Fruit fly (Drosophila melanogaster) whole organism, embryonic: Measurements from ENCODE around the gene CG32551.

Experiments
- Aef1 ChIP-seq: fragments of 200-800 bp; sonication (Bioruptor generic); IDR thresholded peaks from 3 replicates; pipeline ENCODE4 v1.3.6; 2022; ENCODE audit warnings: missing biosample characterization, missing genetic modification characterization
- Bgb ChIP-seq: fragments of 200-800 bp; sonication (Bioruptor generic); IDR thresholded peaks from 2 replicates; pipeline ENCODE4 v1.3.6; 2022; ENCODE audit warnings: missing biosample characterization, missing genetic modification characterization; ENCODE audit not compliant: partially characterized antibody
- CG10462 ChIP-seq: fragments of 200-800 bp; sonication (Bioruptor generic); optimal IDR thresholded peaks from 2 replicates; lab custom pipeline; 2016; ENCODE audit warnings: missing biosample characterization, missing genetic modification characterization
- CG10959 ChIP-seq: fragments of 200-800 bp; sonication (Bioruptor generic); IDR thresholded peaks from 2 replicates; pipeline ENCODE4 v1.3.6; 2022; ENCODE audit warnings: missing biosample characterization, missing genetic modification characterization
- CG11093 ChIP-seq: fragments of 200-800 bp; sonication (Bioruptor generic); IDR thresholded peaks from 3 replicates; pipeline ENCODE4 v1.3.6; 2022; ENCODE audit warnings: missing biosample characterization, missing genetic modification characterization
- CG12071 ChIP-seq: fragments of 200-800 bp; sonication (Bioruptor generic); optimal IDR thresholded peaks from 3 replicates; lab custom pipeline; 2018; ENCODE audit warnings: missing biosample characterization, mild to moderate bottlenecking, missing genetic modification characterization
- CG13123 ChIP-seq: fragments of 200-800 bp; sonication (Bioruptor generic); optimal IDR thresholded peaks from 2 replicates; lab custom pipeline; 2016; ENCODE audit warnings: missing biosample characterization, missing genetic modification characterization
- CG17612 ChIP-seq: fragments of 200-800 bp; sonication (Bioruptor generic); IDR thresholded peaks from 2 replicates; pipeline ENCODE4 v1.3.6; 2022; ENCODE audit warnings: missing biosample characterization, missing genetic modification characterization
- CG2678 ChIP-seq: fragments of 200-800 bp; sonication (Bioruptor generic); optimal IDR thresholded peaks from 3 replicates; lab custom pipeline; 2019; ENCODE audit warnings: missing biosample characterization, mild to moderate bottlenecking, missing genetic modification characterization, moderate library complexity
- CG2875 ChIP-seq: fragments of 200-800 bp; sonication (Bioruptor generic); optimal IDR thresholded peaks from 2 replicates; lab custom pipeline; 2017; ENCODE audit warnings: missing biosample characterization, mild to moderate bottlenecking, missing genetic modification characterization, missing genetic modification reagents
- CG2889 ChIP-seq: fragments of 200-800 bp; sonication (Bioruptor generic); IDR thresholded peaks from 3 replicates; pipeline ENCODE4 v1.3.6; 2022; ENCODE audit warnings: missing biosample characterization, missing genetic modification characterization
- CG31388 ChIP-seq: fragments of 200-800 bp; sonication (Bioruptor generic); optimal IDR thresholded peaks from 2 replicates; lab custom pipeline; 2016; ENCODE audit warnings: missing biosample characterization, missing genetic modification characterization
- CG32532 ChIP-seq: fragments of 200-800 bp; sonication (Bioruptor generic); IDR thresholded peaks from 2 replicates; pipeline ENCODE4 v1.3.6; 2022; ENCODE audit warnings: missing biosample characterization, missing genetic modification characterization
- CG3847 ChIP-seq: fragments of 200-800 bp; sonication (Bioruptor generic); IDR thresholded peaks from 2 replicates; pipeline ENCODE4 v1.3.6; 2022; ENCODE audit warnings: missing biosample characterization, missing genetic modification characterization
- CG4854 ChIP-seq: fragments of 200-800 bp; sonication (Bioruptor generic); optimal IDR thresholded peaks from 2 replicates; lab custom pipeline; 2016; ENCODE audit warnings: missing biosample characterization, missing genetic modification characterization, inconsistent platforms
- CG6254 ChIP-seq: fragments of 200-800 bp; sonication (Bioruptor generic); optimal IDR thresholded peaks from 3 replicates; lab custom pipeline; 2017; ENCODE audit warnings: mild to moderate bottlenecking, missing biosample characterization, missing genetic modification reagents, missing genetic modification characterization
- CG9215 ChIP-seq: fragments of 200-800 bp; sonication (Bioruptor generic); IDR thresholded peaks from 2 replicates; pipeline ENCODE4 v1.3.6; 2022; ENCODE audit warnings: missing biosample characterization, missing genetic modification characterization
- Dek ChIP-seq: fragments of 200-800 bp; sonication (Bioruptor generic); optimal IDR thresholded peaks from 3 replicates; lab custom pipeline; 2019; ENCODE audit warnings: missing biosample characterization, mild to moderate bottlenecking, missing genetic modification characterization, moderate library complexity
- H15 ChIP-seq: fragments of 200-800 bp; sonication (Bioruptor generic); IDR thresholded peaks from 3 replicates; pipeline ENCODE4 v1.3.6; 2022; ENCODE audit warnings: missing biosample characterization, missing genetic modification characterization
- Max ChIP-seq: fragments of 200-800 bp; sonication (Bioruptor generic); optimal IDR thresholded peaks from 2 replicates; lab custom pipeline; 2016; ENCODE audit warnings: missing biosample characterization, mild to moderate bottlenecking, missing genetic modification characterization
- NK7.1 ChIP-seq: fragments of 200-800 bp; sonication (Bioruptor generic); optimal IDR thresholded peaks from 3 replicates; lab custom pipeline; 2016; ENCODE audit warnings: missing biosample characterization, missing genetic modification characterization
- Sry-β ChIP-seq: fragments of 200-800 bp; sonication (Bioruptor generic); optimal IDR thresholded peaks from 2 replicates; lab custom pipeline; 2018; ENCODE audit warnings: missing biosample characterization, mild to moderate bottlenecking, missing genetic modification characterization, moderate library complexity
- Usf ChIP-seq: fragments of 200-800 bp; sonication (Bioruptor generic); optimal IDR thresholded peaks from 2 replicates; lab custom pipeline; 2017; ENCODE audit warnings: missing genotype, missing biosample characterization, missing genetic modification characterization
- Vsx1 ChIP-seq: fragments of 200-800 bp; sonication (Bioruptor generic); optimal IDR thresholded peaks from 2 replicates; lab custom pipeline; 2017; ENCODE audit warnings: missing biosample characterization, mild to moderate bottlenecking, missing genetic modification characterization, missing genetic modification reagents
- al ChIP-seq: fragments of 200-800 bp; sonication (Bioruptor generic); IDR thresholded peaks from 2 replicates; pipeline ENCODE4 v1.3.6; 2022; ENCODE audit warnings: missing biosample characterization, missing genetic modification characterization
- btn ChIP-seq: fragments of 200-800 bp; sonication (Bioruptor generic); optimal IDR thresholded peaks from 2 replicates; lab custom pipeline; 2016; ENCODE audit warnings: missing biosample characterization, missing genetic modification characterization
- chm ChIP-seq: fragments of 200-800 bp; sonication (Bioruptor generic); IDR thresholded peaks from 2 replicates; pipeline ENCODE4 v1.3.6; 2022; ENCODE audit warnings: missing biosample characterization, missing genetic modification characterization
- dmrt11E ChIP-seq: fragments of 200-800 bp; sonication (Bioruptor generic); optimal IDR thresholded peaks from 3 replicates; lab custom pipeline; 2018; ENCODE audit warnings: missing biosample characterization, mild to moderate bottlenecking, missing genetic modification characterization, moderate library complexity
- ems ChIP-seq: fragments of 200-800 bp; sonication (Bioruptor generic); optimal IDR thresholded peaks from 3 replicates; lab custom pipeline; 2016; ENCODE audit warnings: missing biosample characterization, missing genetic modification characterization
- exex ChIP-seq: fragments of 200-800 bp; sonication (Bioruptor generic); optimal IDR thresholded peaks from 4 replicates; lab custom pipeline; 2018; ENCODE audit warnings: missing biosample characterization, mild to moderate bottlenecking, missing genetic modification characterization, moderate library complexity
- hbn ChIP-seq: fragments of 200-800 bp; sonication (Bioruptor generic); IDR thresholded peaks from 2 replicates; pipeline ENCODE4 v1.3.6; 2022; ENCODE audit warnings: missing biosample characterization, missing genetic modification characterization; ENCODE audit not compliant: partially characterized antibody
- her ChIP-seq: fragments of 200-800 bp; sonication (Bioruptor generic); optimal IDR thresholded peaks from 2 replicates; lab custom pipeline; 2016; ENCODE audit warnings: missing biosample characterization, missing genetic modification characterization
- jumu ChIP-seq: fragments of 200-800 bp; sonication (Bioruptor generic); optimal IDR thresholded peaks from 3 replicates; lab custom pipeline; 2016; ENCODE audit warnings: missing biosample characterization, missing genetic modification characterization
- kay ChIP-seq: fragments of 200-800 bp; sonication (Bioruptor generic); optimal IDR thresholded peaks from 2 replicates; lab custom pipeline; 2016; ENCODE audit warnings: missing biosample characterization, missing genetic modification characterization
- ken ChIP-seq: fragments of 200-800 bp; sonication (Bioruptor generic); IDR thresholded peaks from 3 replicates; pipeline ENCODE4 v1.3.6; 2022; ENCODE audit warnings: missing biosample characterization, missing genetic modification characterization
- lab ChIP-seq: fragments of 200-800 bp; sonication (Bioruptor generic); optimal IDR thresholded peaks from 3 replicates; lab custom pipeline; 2017; ENCODE audit warnings: missing biosample characterization, missing genetic modification characterization, mild to moderate bottlenecking, moderate library complexity, missing genetic modification reagents
- lola ChIP-seq, 3 experiments: fragments of >200 bp in 2 of 3; fragments of 200-800 bp in 1 of 3; sonication (Bioruptor generic) in 1 of 3; optimal IDR thresholded peaks; 2 replicates each; lab custom pipeline; 2017 to 2019; ENCODE audit warnings: missing biosample characterization in 3 of 3, missing genetic modification characterization in 3 of 3, mild to moderate bottlenecking in 1 of 3, moderate library complexity in 1 of 3
- mld ChIP-seq: fragments of 200-800 bp; sonication (Bioruptor generic); IDR thresholded peaks from 3 replicates; pipeline ENCODE4 v1.3.6; 2022; ENCODE audit warnings: missing biosample characterization, missing genetic modification characterization; ENCODE audit not compliant: partially characterized antibody
- nmo ChIP-seq: fragments of 200-800 bp; sonication (Bioruptor generic); optimal IDR thresholded peaks from 2 replicates; lab custom pipeline; 2018; ENCODE audit warnings: missing biosample characterization, mild to moderate bottlenecking, missing genetic modification characterization, moderate library complexity
- oc ChIP-seq: fragments of 200-800 bp; sonication (Bioruptor generic); optimal IDR thresholded peaks from 2 replicates; lab custom pipeline; 2018; ENCODE audit warnings: missing biosample characterization, mild to moderate bottlenecking, missing genetic modification characterization, moderate library complexity
- org-1 ChIP-seq: fragments of 200-800 bp; sonication (Bioruptor generic); optimal IDR thresholded peaks from 2 replicates; lab custom pipeline; 2017; ENCODE audit warnings: missing biosample characterization, missing genetic modification characterization
- pnt ChIP-seq: fragments of 200-800 bp; sonication (Bioruptor generic); optimal IDR thresholded peaks from 3 replicates; lab custom pipeline; 2016; ENCODE audit warnings: missing biosample characterization, missing genetic modification characterization
- prd ChIP-seq, 3 experiments: fragments of >200 bp in 2 of 3; fragments of 200-800 bp in 1 of 3; sonication (Bioruptor generic) in 1 of 3; optimal IDR thresholded peaks in 2 of 3; IDR thresholded peaks in 1 of 3; 2 replicates in 2 of 3; 3 replicates in 1 of 3; pipeline versions ENCODE4 v1.3.6 to Lab custom; 2017 to 2022; ENCODE audit warnings: missing biosample characterization in 1 of 3, missing genetic modification characterization in 1 of 3
- sc ChIP-seq, 3 experiments: fragments of >200 bp in 2 of 3; fragments of 200-800 bp in 1 of 3; sonication (Bioruptor generic) in 1 of 3; optimal IDR thresholded peaks; 2 replicates in 2 of 3; 3 replicates in 1 of 3; lab custom pipeline; 2017; ENCODE audit warnings: mild to moderate bottlenecking in 1 of 3, missing biosample characterization in 1 of 3, missing genetic modification characterization in 1 of 3, missing genetic modification reagents in 1 of 3
- slou ChIP-seq: fragments of 200-800 bp; sonication (Bioruptor generic); optimal IDR thresholded peaks from 3 replicates; lab custom pipeline; 2016; ENCODE audit warnings: missing biosample characterization, missing genetic modification characterization
- trem ChIP-seq: fragments of 200-800 bp; optimal IDR thresholded peaks from 3 replicates; lab custom pipeline; 2019; ENCODE audit warnings: missing biosample characterization, mild to moderate bottlenecking, missing genetic modification characterization, moderate library complexity
- vnd ChIP-seq: fragments of 200-800 bp; sonication (Bioruptor generic); IDR thresholded peaks from 3 replicates; pipeline ENCODE4 v1.3.6; 2022; ENCODE audit warnings: missing biosample characterization, missing genetic modification characterization; ENCODE audit not compliant: partially characterized antibody
- wdn ChIP-seq: fragments of 200-800 bp; sonication (Bioruptor generic); IDR thresholded peaks from 2 replicates; pipeline ENCODE4 v1.3.6; 2022; ENCODE audit warnings: missing biosample characterization, missing genetic modification characterization

The CG32551 gene

DNA sequence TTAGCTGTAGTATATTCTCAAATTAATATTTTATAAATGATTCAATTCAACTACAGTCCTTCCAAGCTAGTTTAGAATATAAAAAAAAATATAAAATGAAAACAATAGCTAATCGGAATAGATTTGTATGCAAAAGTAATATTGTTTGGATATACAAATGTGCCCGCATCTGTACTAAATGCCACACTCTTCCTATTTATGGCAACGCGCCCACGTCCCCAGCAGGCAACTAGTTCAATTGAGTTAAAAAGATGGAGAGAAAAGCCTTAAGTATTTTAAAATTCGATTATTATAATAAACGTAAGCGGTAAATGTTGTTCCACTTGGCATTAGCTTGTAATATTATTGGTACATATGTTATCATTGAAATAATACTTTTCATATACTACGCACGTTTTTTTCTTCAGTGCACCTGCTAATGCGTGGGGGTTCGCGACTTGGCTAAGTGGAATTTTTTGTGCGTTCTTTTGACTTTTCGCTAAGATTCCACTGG lies 33.1 kb upstream of the CG32551 start (continued):
- peak; percentile 53 for TF ChIP-seq lab (GFP tag; lab: Kevin White, UChicago)
- TF ChIP-seq wdn (GFP tag; lab: Robert Waterston, UW), result 0 out of 2 replicates have a peak, but pooled peaks have one; percentile 25
- no peak for TF ChIP-seq vnd (GFP tag; lab: Robert Waterston, UW)
- TF ChIP-seq her (GFP tag; lab: Kevin White, UChicago), result no peak
- TF ChIP-seq CG6254 (GFP tag; lab: Kevin White, UChicago), result peak; percentile 49
- no peak for TF ChIP-seq chm (GFP tag; lab: Robert Waterston, UW)
- no peak for TF ChIP-seq Bgb (GFP tag; lab: Robert Waterston, UW)
- peak; percentile 87 for TF ChIP-seq nmo
- peak; percentile 9 for TF ChIP-seq CG13123 (GFP tag; lab: Kevin White, UChicago)
- TF ChIP-seq NK7.1, result no peak
- peak; percentile 40; the same call in 1 of the 3 replicates for TF ChIP-seq CG11093
- TF ChIP-seq CG10462 (GFP tag; lab: Kevin White, UChicago), result peak; percentile 52
- peak; percentile 55 for TF ChIP-seq Usf
- TF ChIP-seq al (GFP tag; lab: Robert Waterston, UW), result peak; percentile 38; the same call in 1 of the 2 replicates
- TF ChIP-seq CG10959 (GFP tag; lab: Robert Waterston, UW), result no peak
- TF ChIP-seq Dek, result peak; percentile 37
- TF ChIP-seq exex (tag; lab: Kevin White, UChicago), result no peak
- no peak for TF ChIP-seq CG31388 (GFP tag; lab: Kevin White, UChicago)
- TF ChIP-seq ken (GFP tag; lab: Robert Waterston, UW), result no peak; the same call in 2 of the 3 replicates
- peak; percentile 14 for TF ChIP-seq CG12071
- TF ChIP-seq lola (GFP tag; optimal IDR thresholded peaks at IDR 0.05; lab: Kevin White, UChicago), result peak in 1 of 3 experiments; percentile 60
- no peak for TF ChIP-seq H15
- TF ChIP-seq sc (optimal IDR thresholded peaks at IDR 0.05; lab: Kevin White, UChicago), result no peak
- TF ChIP-seq sc (GFP tag; optimal IDR thresholded peaks at IDR 0.05; lab: Kevin White, UChicago), result peak; percentile 71
- TF ChIP-seq prd (optimal IDR thresholded peaks at IDR 0.05; lab: Kevin White, UChicago), result no peak
- peak; percentile 52; the same call in 2 of the 3 replicates for TF ChIP-seq prd (GFP tag; IDR thresholded peaks at IDR 0.05; lab: Robert Waterston, UW)
- TF ChIP-seq dmrt11E (tag; lab: Kevin White, UChicago), result peak; percentile 43
- TF ChIP-seq Sry-β, result no peak
- TF ChIP-seq CG9215 (GFP tag; lab: Robert Waterston, UW), result peak; percentile 28; the same call in 1 of the 2 replicates
- peak; percentile 22 for TF ChIP-seq kay (GFP tag; lab: Kevin White, UChicago)
- peak; percentile 42; the same call in 1 of the 3 replicates for TF ChIP-seq Aef1 (GFP tag; lab: Robert Waterston, UW)
- TF ChIP-seq org-1, result peak; percentile 39
- TF ChIP-seq trem (tag; lab: Kevin White, UChicago), result peak; percentile 42
- no peak for TF ChIP-seq CG17612 (GFP tag; lab: Robert Waterston, UW)
- peak; percentile 29 for TF ChIP-seq pnt (GFP tag; lab: Kevin White, UChicago)
- peak; percentile 85 for TF ChIP-seq CG2678
- no peak for TF ChIP-seq hbn (GFP tag; lab: Robert Waterston, UW)
- peak; percentile 65 for TF ChIP-seq CG3847 (GFP tag; lab: Robert Waterston, UW)
- TF ChIP-seq CG32532, result peak; percentile 60; the same call in 1 of the 2 replicates
- TF ChIP-seq mld (GFP tag; lab: Robert Waterston, UW), result no peak
- TF ChIP-seq ems (GFP tag; lab: Kevin White, UChicago), result peak; percentile 56
- TF ChIP-seq CG2889, result 0 out of 3 replicates have a peak, but pooled peaks have one; percentile 25
- peak; percentile 64 for TF ChIP-seq Vsx1 (GFP tag; lab: Kevin White, UChicago)
- TF ChIP-seq jumu (GFP tag; lab: Kevin White, UChicago), result no peak
- no peak for TF ChIP-seq btn (GFP tag; lab: Kevin White, UChicago)
- TF ChIP-seq oc (tag; lab: Kevin White, UChicago), result peak; percentile 59
- peak; percentile 37 for TF ChIP-seq CG4854 (GFP tag; lab: Kevin White, UChicago)
- peak; percentile 52 for TF ChIP-seq Max (GFP tag; lab: Kevin White, UChicago)
- TF ChIP-seq CG2875, result peak; percentile 27
- TF ChIP-seq slou (GFP tag; lab: Kevin White, UChicago), result peak; percentile 14
